Fruit fly (Drosophila melanogaster) whole organism, pupa: ENCODE results near the gene PXo.

Experiments used
- CG17806 ChIP-seq: fragments of 200-800 bp; sonication (Bioruptor generic); optimal IDR thresholded peaks from 2 replicates; lab custom pipeline; 2018; ENCODE audit warnings: missing biosample characterization, mild to moderate bottlenecking, missing genetic modification characterization, moderate library complexity
- EcR ChIP-seq: fragments of 200-800 bp; sonication (Bioruptor generic); optimal IDR thresholded peaks from 3 replicates; lab custom pipeline; 2019; ENCODE audit warnings: missing biosample characterization, missing genetic modification characterization, mild to moderate bottlenecking, moderate library complexity, missing genetic modification reagents

- TF ChIP-seq EcR (GFP tag; lab: Kevin White, UChicago) (no peak), CG17806 (tag; lab: Kevin White, UChicago) (no peak)
Observed at dm6 chr3L:5884735-5885134, 36.4 kb downstream of the PXo start.
